Worm (Caenorhabditis elegans) whole organism, L4 larva: ENCODE measurements around the gene Y43C5A.4.

Source experiments
- aly-2 ChIP-seq: sonication (generic microtip); optimal IDR thresholded peaks from 2 replicates; lab custom pipeline; 2018; ENCODE audit warnings: missing biosample characterization, missing genetic modification characterization
- dmd-9 ChIP-seq: fragments of 200-800 bp; sonication (Bioruptor generic); IDR thresholded peaks from 2 replicates; pipeline ENCODE4 v1.3.6; 2022; ENCODE audit warnings: missing genetic modification reagents, missing genetic modification characterization, missing compliant biosample characterization
- sdz-12 ChIP-seq: fragments of 200-800 bp; sonication (Bioruptor generic); optimal IDR thresholded peaks from 2 replicates; lab custom pipeline; 2018; ENCODE audit warnings: mild to moderate bottlenecking, missing genetic modification characterization, missing compliant biosample characterization

- TF ChIP-seq sdz-12 (GFP tag; lab: Kevin White, UChicago) (no peak), dmd-9 (no peak), aly-2 (no peak)
These were observed 41.7 kb upstream of the Y43C5A.4 start for ce11 chrIV:10236106-10236505.
